Worm (Caenorhabditis elegans) whole organism, mixed stage, embryonic: ENCODE data around the gene T19D12.10.

ENCODE experiments used
- M03D4.4 ChIP-seq: sonication (generic microtip); optimal IDR thresholded peaks from 2 replicates; lab custom pipeline; 2017; ENCODE audit warnings: mild to moderate bottlenecking, missing genetic modification characterization, missing compliant biosample characterization
- bed-3 ChIP-seq: fragments of 200-800 bp; sonication (Bioruptor generic); optimal IDR thresholded peaks from 3 replicates; lab custom pipeline; 2018; ENCODE audit warnings: mild to moderate bottlenecking, missing genetic modification characterization, moderate library complexity, missing compliant biosample characterization
- blmp-1 ChIP-seq: fragments of 150-350 bp; optimal IDR thresholded peaks from 2 replicates; lab custom pipeline; 2014; ENCODE audit warnings: missing biosample characterization, missing genetic modification characterization
- ceh-39 ChIP-seq: fragments of 150-350 bp; optimal IDR thresholded peaks from 2 replicates; lab custom pipeline; 2014; ENCODE audit warnings: missing biosample characterization, missing genetic modification characterization
- ceh-43 ChIP-seq: fragments of 200-800 bp; sonication (Bioruptor generic); optimal IDR thresholded peaks from 2 replicates; lab custom pipeline; 2018; ENCODE audit warnings: mild to moderate bottlenecking, missing genetic modification characterization, moderate library complexity, missing compliant biosample characterization
- ceh-83 ChIP-seq: fragments of 200-800 bp; sonication (Bioruptor generic); optimal IDR thresholded peaks from 2 replicates; lab custom pipeline; 2018; ENCODE audit warnings: mild to moderate bottlenecking, missing genetic modification characterization, missing compliant biosample characterization
- ces-1 ChIP-seq: fragments of 150-350 bp; optimal IDR thresholded peaks from 2 replicates; lab custom pipeline; 2014; ENCODE audit warnings: missing biosample characterization, missing genetic modification reagents, missing genetic modification characterization
- cnd-1 ChIP-seq: fragments of 200-800 bp; sonication (Bioruptor generic); optimal IDR thresholded peaks from 2 replicates; lab custom pipeline; 2018; ENCODE audit warnings: mild to moderate bottlenecking, missing genetic modification characterization, missing compliant biosample characterization
- drap-1 ChIP-seq: fragments of 200-800 bp; sonication (Bioruptor generic); optimal IDR thresholded peaks from 3 replicates; lab custom pipeline; 2018; ENCODE audit warnings: mild to moderate bottlenecking, missing genetic modification characterization, missing compliant biosample characterization
- elt-1 ChIP-seq: sonication (generic microtip); optimal IDR thresholded peaks from 2 replicates; lab custom pipeline; 2017; ENCODE audit warnings: missing genetic modification characterization, mild to moderate bottlenecking, missing compliant biosample characterization, antibody characterized with exemption, moderate library complexity, borderline replicate concordance; ENCODE audit not compliant: insufficient read depth
- elt-3 ChIP-seq: fragments of 150-350 bp; optimal IDR thresholded peaks from 2 replicates; lab custom pipeline; 2014; ENCODE audit warnings: missing biosample characterization, missing genetic modification characterization
- flh-1 ChIP-seq: fragments of 200-800 bp; sonication (Bioruptor generic); optimal IDR thresholded peaks from 2 replicates; lab custom pipeline; 2018; ENCODE audit warnings: mild to moderate bottlenecking, missing genetic modification characterization, moderate library complexity, missing compliant biosample characterization
- ham-2 ChIP-seq: fragments of 200-800 bp; sonication (Bioruptor generic); optimal IDR thresholded peaks from 2 replicates; lab custom pipeline; 2018; ENCODE audit warnings: mild to moderate bottlenecking, missing genetic modification characterization, missing compliant biosample characterization
- hlh-1 ChIP-seq: fragments of 150-350 bp; optimal IDR thresholded peaks from 2 replicates; lab custom pipeline; 2014; ENCODE audit warnings: missing biosample characterization, missing genetic modification reagents, missing genetic modification characterization
- lin-13 ChIP-seq: fragments of 150-350 bp; optimal IDR thresholded peaks from 2 replicates; lab custom pipeline; 2014; ENCODE audit warnings: missing biosample characterization, missing genetic modification characterization
- lin-32 ChIP-seq: fragments of 200-800 bp; sonication (Bioruptor generic); optimal IDR thresholded peaks from 2 replicates; lab custom pipeline; 2018; ENCODE audit warnings: mild to moderate bottlenecking, missing genetic modification characterization, missing compliant biosample characterization
- lsy-2 ChIP-seq: fragments of 150-350 bp; optimal IDR thresholded peaks from 2 replicates; lab custom pipeline; 2014; ENCODE audit warnings: missing biosample characterization, missing genetic modification characterization
- mab-5 ChIP-seq: fragments of 150-350 bp; optimal IDR thresholded peaks from 2 replicates; lab custom pipeline; 2014; ENCODE audit warnings: missing biosample characterization, missing genetic modification characterization
- mep-1 ChIP-seq: fragments of 150-350 bp; optimal IDR thresholded peaks from 2 replicates; lab custom pipeline; 2017; ENCODE audit warnings: missing biosample characterization, missing genetic modification reagents, missing genetic modification characterization, inconsistent platforms
- mls-2 ChIP-seq: sonication (generic microtip); optimal IDR thresholded peaks from 2 replicates; lab custom pipeline; 2016; ENCODE audit warnings: mild to moderate bottlenecking, missing genetic modification characterization, moderate library complexity, missing compliant biosample characterization
- nhr-12 ChIP-seq: fragments of 150-350 bp; optimal IDR thresholded peaks from 2 replicates; lab custom pipeline; 2014; ENCODE audit warnings: missing biosample characterization, missing genetic modification characterization
- nhr-2 ChIP-seq: fragments of 150-350 bp; optimal IDR thresholded peaks from 2 replicates; lab custom pipeline; 2014; ENCODE audit warnings: missing biosample characterization, missing genetic modification characterization
- nhr-237 ChIP-seq: fragments of 150-350 bp; optimal IDR thresholded peaks from 2 replicates; lab custom pipeline; 2014; ENCODE audit warnings: missing biosample characterization, missing genetic modification characterization
- nhr-28 ChIP-seq: fragments of 150-350 bp; optimal IDR thresholded peaks from 2 replicates; lab custom pipeline; 2014; ENCODE audit warnings: missing biosample characterization, missing genetic modification characterization
- nhr-76 ChIP-seq: sonication (generic microtip); optimal IDR thresholded peaks from 2 replicates; lab custom pipeline; 2017; ENCODE audit warnings: missing biosample characterization, missing genetic modification characterization
- sem-2 ChIP-seq: fragments of 200-800 bp; sonication (Bioruptor generic); optimal IDR thresholded peaks from 2 replicates; lab custom pipeline; 2018; ENCODE audit warnings: mild to moderate bottlenecking, missing genetic modification characterization, missing compliant biosample characterization
- snpc-4 ChIP-seq: fragments of 150-350 bp; optimal IDR thresholded peaks from 2 replicates; lab custom pipeline; 2014; ENCODE audit warnings: missing biosample characterization, missing genetic modification characterization
- sptf-1 ChIP-seq: sonication (generic microtip); optimal IDR thresholded peaks from 2 replicates; lab custom pipeline; 2017; ENCODE audit warnings: mild to moderate bottlenecking, missing genetic modification characterization, moderate library complexity, missing compliant biosample characterization
- tbx-8 ChIP-seq: fragments of 200-800 bp; sonication (Bioruptor generic); optimal IDR thresholded peaks from 2 replicates; lab custom pipeline; 2018; ENCODE audit warnings: mild to moderate bottlenecking, missing genetic modification characterization, moderate library complexity, missing compliant biosample characterization
- unc-120 ChIP-seq: sonication (generic microtip); optimal IDR thresholded peaks from 2 replicates; lab custom pipeline; 2017; ENCODE audit warnings: missing genetic modification characterization, missing compliant biosample characterization; ENCODE audit not compliant: poor library complexity, severe bottlenecking
- unc-39 ChIP-seq: fragments of 150-350 bp; optimal IDR thresholded peaks from 2 replicates; lab custom pipeline; 2014; ENCODE audit warnings: missing biosample characterization, missing genetic modification characterization
- unc-62 ChIP-seq: fragments of 150-350 bp; optimal IDR thresholded peaks from 2 replicates; lab custom pipeline; 2014; ENCODE audit warnings: missing biosample characterization, missing genetic modification reagents, missing genetic modification characterization
- ztf-11 ChIP-seq: fragments of 150-350 bp; optimal IDR thresholded peaks from 2 replicates; lab custom pipeline; 2014; ENCODE audit warnings: missing biosample characterization, missing genetic modification characterization

Gene T19D12.10

ce11 chrII:6665908-6666307, 7.2 kb upstream of the T19D12.10 start:
- TF ChIP-seq nhr-76: no peak
- TF ChIP-seq, all 35 proteins: peak for 0

ce11 chrII:6663799-6664198, 5.1 kb upstream of the T19D12.10 start:
- TF ChIP-seq M03D4.4 (tag; lab: Kevin White, UChicago): no peak
- TF ChIP-seq drap-1 (GFP tag; lab: Kevin White, UChicago): no peak
- TF ChIP-seq mab-5 (tag; lab: Kevin White, UChicago): no peak
- no peak for TF ChIP-seq ztf-11 (tag; lab: Kevin White, UChicago)
- no peak for TF ChIP-seq nhr-2
- no peak for TF ChIP-seq sptf-1
- no peak for TF ChIP-seq lin-32 (GFP tag; lab: Kevin White, UChicago)
- TF ChIP-seq cnd-1 (tag; lab: Kevin White, UChicago): no peak
- TF ChIP-seq bed-3: no peak
- no peak for TF ChIP-seq sem-2 (GFP tag; lab: Kevin White, UChicago)
- TF ChIP-seq unc-120 (tag; lab: Kevin White, UChicago): no peak
- no peak for TF ChIP-seq unc-62 (GFP tag; lab: Kevin White, UChicago)
- no peak for TF ChIP-seq ham-2 (GFP tag; lab: Kevin White, UChicago)
- TF ChIP-seq tbx-8 (GFP tag; lab: Kevin White, UChicago): no peak
- no peak for TF ChIP-seq ces-1 (GFP tag; lab: Kevin White, UChicago)
- TF ChIP-seq nhr-76: no peak
- no peak for TF ChIP-seq nhr-237 (tag; lab: Kevin White, UChicago)

- no peak for TF ChIP-seq nhr-2
- no peak for TF ChIP-seq ceh-39
- no peak for TF ChIP-seq ces-1 (GFP tag; lab: Kevin White, UChicago)
- TF ChIP-seq elt-1: no peak
- no peak for TF ChIP-seq hlh-1 (tag; lab: Kevin White, UChicago)
- no peak for TF ChIP-seq tbx-8 (GFP tag; lab: Kevin White, UChicago)
- no peak for TF ChIP-seq flh-1 (GFP tag; lab: Kevin White, UChicago)
- TF ChIP-seq unc-39: no peak
- TF ChIP-seq lsy-2: no peak
- no peak for TF ChIP-seq ceh-43 (GFP tag; lab: Kevin White, UChicago)
- no peak for TF ChIP-seq cnd-1 (tag; lab: Kevin White, UChicago)
- no peak for TF ChIP-seq unc-62 (GFP tag; lab: Kevin White, UChicago)
- TF ChIP-seq ztf-11 (tag; lab: Kevin White, UChicago): no peak
- no peak for TF ChIP-seq nhr-237 (tag; lab: Kevin White, UChicago)
- no peak for TF ChIP-seq mep-1 (tag; lab: Kevin White, UChicago)
- TF ChIP-seq lin-32 (GFP tag; lab: Kevin White, UChicago): no peak
- TF ChIP-seq ham-2 (GFP tag; lab: Kevin White, UChicago): no peak
- TF ChIP-seq mls-2: no peak
- no peak for TF ChIP-seq ceh-83 (GFP tag; lab: Kevin White, UChicago)
- TF ChIP-seq, all 35 proteins: peak for 0
Measured at ce11 chrII:6661211-6661610, 2.5 kb upstream of the T19D12.10 start, which contains the start of gene T19D12.2. Gene T19D12.2 (plus strand): TSS chrII:6661335.

ce11 chrII:6654284-6654683, 4.4 kb downstream of the T19D12.10 start, which contains the start of gene T19D12.9:
Gene T19D12.9 (minus strand): TSS chrII:6654384.
- TF ChIP-seq sem-2 (GFP tag; lab: Kevin White, UChicago) (no peak), snpc-4 (tag; lab: Kevin White, UChicago) (no peak), nhr-28 (no peak), elt-3 (no peak), nhr-12 (tag; lab: Kevin White, UChicago) (no peak), cnd-1 (tag; lab: Kevin White, UChicago) (no peak), nhr-76 (no peak), lin-32 (GFP tag; lab: Kevin White, UChicago) (no peak), M03D4.4 (tag; lab: Kevin White, UChicago) (no peak), sptf-1 (no peak), nhr-2 (no peak), lin-13 (no peak), hlh-1 (tag; lab: Kevin White, UChicago) (no peak)

- TF ChIP-seq mab-5 (tag; lab: Kevin White, UChicago): no peak
- no peak for TF ChIP-seq drap-1 (GFP tag; lab: Kevin White, UChicago)
- TF ChIP-seq flh-1 (GFP tag; lab: Kevin White, UChicago): no peak
- TF ChIP-seq blmp-1 (tag; lab: Kevin White, UChicago): no peak
- TF ChIP-seq lin-32 (GFP tag; lab: Kevin White, UChicago): no peak
- TF ChIP-seq snpc-4 (tag; lab: Kevin White, UChicago): no peak
- TF ChIP-seq elt-1: no peak
- no peak for TF ChIP-seq unc-62 (GFP tag; lab: Kevin White, UChicago)
Measured at ce11 chrII:6651719-6652118, 6.9 kb downstream of the T19D12.10 start, which contains the start of gene sra-26. Gene sra-26 (minus strand): TSS chrII:6651819.
